Fruit fly (Drosophila melanogaster) whole organism, embryonic: ENCODE results near the gene Ufl1.

Source experiments
- Atf-2 ChIP-seq: fragments of 200-800 bp; sonication (Bioruptor generic); optimal IDR thresholded peaks from 2 replicates; lab custom pipeline; 2016; ENCODE audit warnings: missing biosample characterization, missing genetic modification characterization
- Atf3 ChIP-seq: fragments of 200-800 bp; sonication (Bioruptor generic); optimal IDR thresholded peaks from 3 replicates; lab custom pipeline; 2016; ENCODE audit warnings: missing biosample characterization, missing genetic modification characterization
- Bgb ChIP-seq: fragments of 200-800 bp; sonication (Bioruptor generic); IDR thresholded peaks from 2 replicates; pipeline ENCODE4 v1.3.6; 2022; ENCODE audit warnings: missing biosample characterization, missing genetic modification characterization; ENCODE audit not compliant: partially characterized antibody
- CG10959 ChIP-seq: fragments of 200-800 bp; sonication (Bioruptor generic); IDR thresholded peaks from 2 replicates; pipeline ENCODE4 v1.3.6; 2022; ENCODE audit warnings: missing biosample characterization, missing genetic modification characterization
- CG11695 ChIP-seq: fragments of 200-800 bp; sonication (Bioruptor generic); IDR thresholded peaks from 3 replicates; pipeline ENCODE4 v1.3.6; 2022; ENCODE audit warnings: missing biosample characterization, missing genetic modification characterization
- CG12769 ChIP-seq: fragments of 200-800 bp; sonication (Bioruptor generic); optimal IDR thresholded peaks from 2 replicates; lab custom pipeline; 2019; ENCODE audit warnings: missing biosample characterization, mild to moderate bottlenecking, missing genetic modification characterization, moderate library complexity
- CG14441 ChIP-seq: fragments of 200-800 bp; sonication (Bioruptor generic); IDR thresholded peaks from 2 replicates; pipeline ENCODE4 v1.3.6; 2022; ENCODE audit warnings: missing biosample characterization, missing genetic modification characterization
- CG17328 ChIP-seq: fragments of 200-800 bp; sonication (Bioruptor generic); IDR thresholded peaks from 2 replicates; pipeline ENCODE4 v1.3.6; 2022; ENCODE audit warnings: missing biosample characterization, missing genetic modification characterization
- CG17802 ChIP-seq: fragments of 200-800 bp; sonication (Bioruptor generic); optimal IDR thresholded peaks from 2 replicates; lab custom pipeline; 2018; ENCODE audit warnings: missing biosample characterization, mild to moderate bottlenecking, missing genetic modification characterization, moderate library complexity
- CG18011 ChIP-seq: fragments of 200-800 bp; sonication (Bioruptor generic); optimal IDR thresholded peaks from 2 replicates; lab custom pipeline; 2017; ENCODE audit warnings: missing biosample characterization, missing genetic modification characterization, mild to moderate bottlenecking, moderate library complexity, missing genotype
- CG2199 ChIP-seq: fragments of 200-800 bp; sonication (Bioruptor generic); IDR thresholded peaks from 3 replicates; pipeline ENCODE4 v1.3.6; 2022; ENCODE audit warnings: missing biosample characterization, missing genetic modification characterization
- CG4854 ChIP-seq: fragments of 200-800 bp; sonication (Bioruptor generic); optimal IDR thresholded peaks from 2 replicates; lab custom pipeline; 2016; ENCODE audit warnings: missing biosample characterization, missing genetic modification characterization, inconsistent platforms
- CG6765 ChIP-seq: fragments of 200-800 bp; sonication (Bioruptor generic); optimal IDR thresholded peaks from 3 replicates; lab custom pipeline; 2017; ENCODE audit warnings: missing biosample characterization, mild to moderate bottlenecking, missing genetic modification characterization
- CG8089 ChIP-seq: fragments of 200-800 bp; sonication (Bioruptor generic); optimal IDR thresholded peaks from 3 replicates; lab custom pipeline; 2016; ENCODE audit warnings: missing biosample characterization, missing genetic modification characterization
- CG9797 ChIP-seq: fragments of 200-800 bp; sonication (Bioruptor generic); optimal IDR thresholded peaks from 3 replicates; lab custom pipeline; 2018; ENCODE audit warnings: missing biosample characterization, mild to moderate bottlenecking, missing genetic modification characterization
- Chrac-16 ChIP-seq: fragments of 200-800 bp; sonication (Bioruptor generic); optimal IDR thresholded peaks from 3 replicates; lab custom pipeline; 2016; ENCODE audit warnings: missing biosample characterization, missing genetic modification characterization
- CkIIα-i1 ChIP-seq: fragments of 200-800 bp; sonication (Bioruptor generic); IDR thresholded peaks from 2 replicates; pipeline ENCODE4 v1.3.6; 2022; ENCODE audit warnings: missing biosample characterization, missing genetic modification characterization
- D ChIP-seq, 2 experiments: fragments of 200-800 bp in 1 of 2; fragments of >200 bp in 1 of 2; sonication (Bioruptor generic) in 1 of 2; optimal IDR thresholded peaks; 2 replicates in 1 of 2; 3 replicates in 1 of 2; lab custom pipeline; 2017; ENCODE audit warnings: mild to moderate bottlenecking in 1 of 2, missing biosample characterization in 1 of 2, missing genetic modification characterization in 1 of 2, missing genetic modification reagents in 1 of 2
- HmgZ ChIP-seq: fragments of 200-800 bp; sonication (Bioruptor generic); optimal IDR thresholded peaks from 2 replicates; lab custom pipeline; 2018; ENCODE audit warnings: missing biosample characterization, mild to moderate bottlenecking, missing genetic modification characterization
- Hr3 ChIP-seq: fragments of 200-800 bp; sonication (Bioruptor generic); optimal IDR thresholded peaks from 3 replicates; lab custom pipeline; 2016; ENCODE audit warnings: missing biosample characterization, missing genetic modification characterization
- Hr78 ChIP-seq, 2 experiments: fragments of 200-800 bp in 1 of 2; fragments of >200 bp in 1 of 2; sonication (Bioruptor generic) in 1 of 2; optimal IDR thresholded peaks; 2 replicates each; lab custom pipeline; 2017 to 2019; ENCODE audit warnings: missing biosample characterization in 2 of 2, missing genetic modification characterization in 2 of 2, mild to moderate bottlenecking in 1 of 2, moderate library complexity in 1 of 2
- Kr ChIP-seq: fragments of 200-800 bp; sonication (Bioruptor generic); optimal IDR thresholded peaks from 2 replicates; lab custom pipeline; 2017; ENCODE audit warnings: missing biosample characterization, mild to moderate bottlenecking, missing genetic modification characterization
- Nf-YB ChIP-seq: fragments of 200-800 bp; sonication (Bioruptor generic); optimal IDR thresholded peaks from 3 replicates; lab custom pipeline; 2019; ENCODE audit warnings: missing biosample characterization, mild to moderate bottlenecking, missing genetic modification characterization, moderate library complexity
- TFAM ChIP-seq: fragments of 200-800 bp; sonication (Bioruptor generic); optimal IDR thresholded peaks from 2 replicates; lab custom pipeline; 2017; ENCODE audit warnings: missing biosample characterization, missing genetic modification characterization, inconsistent platforms
- Trl ChIP-seq, 3 experiments: fragments of >200 bp in 2 of 3; fragments of 200-800 bp in 1 of 3; sonication (Bioruptor generic) in 1 of 3; optimal IDR thresholded peaks; 2 replicates in 1 of 3; 3 replicates in 2 of 3; lab custom pipeline; 2016 to 2017; ENCODE audit warnings: missing biosample characterization in 1 of 3, missing genetic modification characterization in 1 of 3
- ash1 ChIP-seq: fragments of 200-800 bp; sonication (Bioruptor generic); optimal IDR thresholded peaks from 2 replicates; lab custom pipeline; 2018; ENCODE audit warnings: missing biosample characterization, mild to moderate bottlenecking, missing genetic modification characterization
- chinmo ChIP-seq: fragments of 200-800 bp; sonication (Bioruptor generic); IDR thresholded peaks from 4 replicates; pipeline ENCODE4 v1.3.6; 2022; ENCODE audit warnings: missing biosample characterization, missing genetic modification characterization; ENCODE audit not compliant: partially characterized antibody
- chm ChIP-seq: fragments of 200-800 bp; sonication (Bioruptor generic); IDR thresholded peaks from 2 replicates; pipeline ENCODE4 v1.3.6; 2022; ENCODE audit warnings: missing biosample characterization, missing genetic modification characterization
- corto ChIP-seq: fragments of 200-800 bp; sonication (Bioruptor generic); optimal IDR thresholded peaks from 2 replicates; lab custom pipeline; 2016; ENCODE audit warnings: missing biosample characterization, mild to moderate bottlenecking, missing genetic modification characterization, moderate library complexity
- en ChIP-seq: fragments of 200-800 bp; sonication (Bioruptor generic); optimal IDR thresholded peaks from 2 replicates; lab custom pipeline; 2016; ENCODE audit warnings: missing biosample characterization, missing genetic modification characterization
- gem ChIP-seq: fragments of 200-800 bp; sonication (Bioruptor generic); optimal IDR thresholded peaks from 2 replicates; lab custom pipeline; 2019; ENCODE audit warnings: missing biosample characterization, mild to moderate bottlenecking, missing genetic modification characterization, moderate library complexity
- hkb ChIP-seq, 2 experiments: fragments of 200-800 bp in 1 of 2; fragments of >200 bp in 1 of 2; sonication (Bioruptor generic) in 1 of 2; IDR thresholded peaks in 1 of 2; optimal IDR thresholded peaks in 1 of 2; 2 replicates each; pipeline versions ENCODE4 v1.3.6 to Lab custom; 2017 to 2022; ENCODE audit warnings: missing biosample characterization in 1 of 2, missing genetic modification characterization in 1 of 2
- lilli ChIP-seq: fragments of 200-800 bp; sonication (Bioruptor generic); optimal IDR thresholded peaks from 3 replicates; lab custom pipeline; 2016; ENCODE audit warnings: missing biosample characterization, missing genetic modification characterization
- mirr ChIP-seq: fragments of 200-800 bp; sonication (Bioruptor generic); optimal IDR thresholded peaks from 3 replicates; lab custom pipeline; 2018; ENCODE audit warnings: missing biosample characterization, mild to moderate bottlenecking, missing genetic modification characterization
- nmo ChIP-seq: fragments of 200-800 bp; sonication (Bioruptor generic); optimal IDR thresholded peaks from 2 replicates; lab custom pipeline; 2018; ENCODE audit warnings: missing biosample characterization, mild to moderate bottlenecking, missing genetic modification characterization, moderate library complexity
- pan ChIP-seq, 4 experiments: fragments of >200 bp in 3 of 4; fragments of 200-800 bp in 1 of 4; sonication (Bioruptor generic) in 1 of 4; optimal IDR thresholded peaks in 3 of 4; IDR thresholded peaks in 1 of 4; 2 replicates each; pipeline versions ENCODE4 v1.3.6 to Lab custom; 2017 to 2022; ENCODE audit warnings: missing biosample characterization in 2 of 4, missing genetic modification characterization in 2 of 4, mixed read lengths in 1 of 4
- pfk ChIP-seq: fragments of 200-800 bp; sonication (Bioruptor generic); optimal IDR thresholded peaks from 2 replicates; lab custom pipeline; 2018; ENCODE audit warnings: missing biosample characterization, mild to moderate bottlenecking, missing genetic modification characterization, moderate library complexity
- rib ChIP-seq: fragments of 200-800 bp; sonication (Bioruptor generic); IDR thresholded peaks from 2 replicates; pipeline ENCODE4 v1.3.6; 2022; ENCODE audit warnings: missing biosample characterization, missing genetic modification characterization
- sens ChIP-seq: fragments of 200-800 bp; sonication (Bioruptor generic); peaks from one replicate; lab custom pipeline; 2016; ENCODE audit warnings: missing biosample characterization, missing genetic modification characterization
- seq ChIP-seq: fragments of 200-800 bp; sonication (Bioruptor generic); IDR thresholded peaks from 2 replicates; pipeline ENCODE4 v1.3.6; 2022; ENCODE audit warnings: missing biosample characterization, missing genetic modification characterization
- sna ChIP-seq: fragments of 200-800 bp; sonication (Bioruptor generic); IDR thresholded peaks from 2 replicates; pipeline ENCODE4 v1.3.6; 2022; ENCODE audit warnings: missing biosample characterization, missing genetic modification characterization; ENCODE audit not compliant: partially characterized antibody
- sr ChIP-seq: fragments of 200-800 bp; sonication (Bioruptor generic); IDR thresholded peaks from 3 replicates; pipeline ENCODE4 v1.3.6; 2022; ENCODE audit warnings: missing biosample characterization, missing genetic modification characterization
- tio ChIP-seq: fragments of 200-800 bp; sonication (Bioruptor generic); optimal IDR thresholded peaks from 2 replicates; lab custom pipeline; 2017; ENCODE audit warnings: missing biosample characterization, missing genetic modification characterization, inconsistent platforms
- twi ChIP-seq: fragments of 200-800 bp; optimal IDR thresholded peaks from 2 replicates; lab custom pipeline; 2019; ENCODE audit warnings: missing biosample characterization, mild to moderate bottlenecking, missing genetic modification characterization, moderate library complexity
- zen2 ChIP-seq: fragments of 200-800 bp; sonication (Bioruptor generic); IDR thresholded peaks from 3 replicates; pipeline ENCODE4 v1.3.6; 2022; ENCODE audit warnings: missing biosample characterization, missing genetic modification characterization; ENCODE audit not compliant: partially characterized antibody

The Ufl1 gene

DNA sequence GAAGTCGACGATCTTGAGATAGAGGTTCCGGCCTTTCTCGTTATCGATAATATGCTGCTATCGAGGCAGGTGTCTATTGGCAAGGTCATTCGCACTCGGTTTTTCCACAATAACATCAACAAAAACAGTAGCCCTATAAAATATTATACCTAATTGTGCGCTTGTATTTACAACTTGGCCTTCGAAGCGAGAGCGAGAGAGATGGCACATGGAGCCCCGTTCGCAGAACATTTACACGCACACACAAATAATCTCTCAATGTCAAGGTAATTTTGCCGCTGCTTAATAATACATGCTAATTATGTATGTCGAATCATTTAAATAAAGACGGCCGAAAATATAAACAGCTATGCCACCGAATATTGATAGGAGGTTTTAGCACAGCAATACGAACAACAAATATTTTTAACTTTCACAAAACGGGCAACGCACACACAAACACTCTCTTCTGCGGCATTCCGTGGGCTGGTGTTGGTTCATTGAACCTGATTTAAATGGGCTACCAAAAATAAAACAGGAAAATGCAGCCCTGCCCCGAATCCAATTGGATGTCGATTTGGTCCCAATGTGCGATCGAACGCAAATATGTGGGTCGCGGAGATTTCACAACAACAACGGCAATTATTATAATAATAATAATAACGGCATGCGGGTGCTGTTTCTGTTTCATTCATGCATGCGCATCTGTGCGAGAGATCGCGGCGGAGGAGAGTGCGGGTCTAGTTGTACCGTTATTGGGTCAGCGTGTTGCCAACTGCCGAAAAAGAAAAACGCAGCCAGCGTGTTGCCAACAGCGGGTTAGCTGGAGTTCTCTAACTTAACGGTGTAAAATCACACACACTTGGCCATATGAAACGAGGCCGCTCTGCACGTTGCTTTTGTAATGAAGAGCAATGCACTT lies 48.2 kb upstream of the Ufl1 start (continued):
- TF ChIP-seq zen2 = no peak
- peak in 1 of 2 experiments; percentile 8 for TF ChIP-seq Hr78 (GFP tag; optimal IDR thresholded peaks at IDR 0.05; lab: Kevin White, UChicago)
- TF ChIP-seq rib (GFP tag; lab: Robert Waterston, UW) = 0 out of 2 replicates have a peak, but pooled peaks have one; percentile 11
- peak; percentile 60 for TF ChIP-seq CG12769 (tag; lab: Kevin White, UChicago)
- peak; percentile 31; the same call in 1 of the 3 replicates for TF ChIP-seq CG2199 (GFP tag; lab: Robert Waterston, UW)
- peak; percentile 21 for TF ChIP-seq Nf-YB (GFP tag; lab: Kevin White, UChicago)
- no peak for TF ChIP-seq Atf-2 (GFP tag; lab: Kevin White, UChicago)
- TF ChIP-seq CG8089 = no peak
- no peak for TF ChIP-seq TFAM (GFP tag; lab: Kevin White, UChicago)
- TF ChIP-seq CG9797 = no peak
- TF ChIP-seq CG18011 (GFP tag; lab: Kevin White, UChicago) = peak; percentile 6
- TF ChIP-seq Kr (GFP tag; lab: Kevin White, UChicago) = peak; percentile 50
- TF ChIP-seq CG14441 (GFP tag; lab: Robert Waterston, UW) = no peak
- TF ChIP-seq CkIIα-i1 = no peak
- TF ChIP-seq Bgb (GFP tag; lab: Robert Waterston, UW) = peak; percentile 15; the same call in 1 of the 2 replicates
- peak; percentile 10 for TF ChIP-seq twi (tag; lab: Kevin White, UChicago)
- TF ChIP-seq chinmo (GFP tag; lab: Robert Waterston, UW) = peak; percentile 81; the same call in 1 of the 4 replicates
- peak; percentile 76 for TF ChIP-seq mirr
- TF ChIP-seq sna = no peak
- peak; percentile 1 for TF ChIP-seq CG6765
- peak; percentile 8; the same call in 1 of the 2 replicates for TF ChIP-seq seq
- peak; percentile 19 for TF ChIP-seq gem (tag; lab: Kevin White, UChicago)
- no peak for TF ChIP-seq hkb (optimal IDR thresholded peaks at IDR 0.05; lab: Kevin White, UChicago)
- TF ChIP-seq hkb (GFP tag; IDR thresholded peaks at IDR 0.05; lab: Robert Waterston, UW) = no peak
- TF ChIP-seq Trl (optimal IDR thresholded peaks at IDR 0.05; lab: Kevin White, UChicago) = peak in 1 of 2 experiments; percentile 5
- no peak for TF ChIP-seq Trl (GFP tag; optimal IDR thresholded peaks at IDR 0.05; lab: Kevin White, UChicago)
- TF ChIP-seq pan (optimal IDR thresholded peaks at IDR 0.05; lab: Kevin White, UChicago) = no peak
- TF ChIP-seq pan (GFP tag; optimal IDR thresholded peaks at IDR 0.05 in 1 of 2, IDR thresholded peaks at IDR 0.05 in 1 of 2) = peak in 1 of 2 experiments; percentile 42
- TF ChIP-seq Hr3 (GFP tag; lab: Kevin White, UChicago) = peak; percentile 52
- no peak for TF ChIP-seq lilli (GFP tag; lab: Kevin White, UChicago)
- TF ChIP-seq Atf3 (GFP tag; lab: Kevin White, UChicago) = no peak
- no peak for TF ChIP-seq CG4854 (GFP tag; lab: Kevin White, UChicago)
- TF ChIP-seq corto (GFP tag; lab: Kevin White, UChicago) = no peak
- peak; percentile 18 for TF ChIP-seq CG17802 (tag; lab: Kevin White, UChicago)
- TF ChIP-seq CG17328 = no peak
- 0 out of 2 replicates have a peak, but pooled peaks have one; percentile 39 for TF ChIP-seq chm (GFP tag; lab: Robert Waterston, UW)
- TF ChIP-seq nmo (GFP tag; lab: Kevin White, UChicago) = peak; percentile 29
- peak; percentile 67 for TF ChIP-seq sens (GFP tag; lab: Kevin White, UChicago)
- no peak for TF ChIP-seq pfk (GFP tag; lab: Kevin White, UChicago)
- TF ChIP-seq CG11695 (GFP tag; lab: Robert Waterston, UW) = 0 out of 3 replicates have a peak, but pooled peaks have one; percentile 30
- TF ChIP-seq tio (GFP tag; lab: Kevin White, UChicago) = no peak
- TF ChIP-seq ash1 = no peak
- TF ChIP-seq HmgZ (tag; lab: Kevin White, UChicago) = no peak
- TF ChIP-seq CG10959 = no peak
- TF ChIP-seq en (GFP tag; lab: Kevin White, UChicago) = no peak
- no peak for TF ChIP-seq Chrac-16 (GFP tag; lab: Kevin White, UChicago)
- TF ChIP-seq sr (GFP tag; lab: Robert Waterston, UW) = peak; percentile 67; the same call in 2 of the 3 replicates
- no peak for TF ChIP-seq D (optimal IDR thresholded peaks at IDR 0.05; lab: Kevin White, UChicago)
- TF ChIP-seq D (GFP tag; optimal IDR thresholded peaks at IDR 0.05; lab: Kevin White, UChicago) = peak; percentile 13
